Worm (Caenorhabditis elegans) whole organism, L4 larva: Measurements from ENCODE around the gene lys-6.
A peak's percentile ranks its signal among the peaks of the same experiment; 100 is the strongest.

Experiments used
- D1046.2 ChIP-seq: fragments of 200-800 bp; sonication (Bioruptor generic); IDR thresholded peaks from 2 replicates; pipeline ENCODE4 v1.3.6; 2022; ENCODE audit warnings: missing genetic modification characterization, missing compliant biosample characterization
- F37D6.2 ChIP-seq: sonication (generic microtip); optimal IDR thresholded peaks from 2 replicates; lab custom pipeline; 2016; ENCODE audit warnings: mild to moderate bottlenecking, missing genetic modification characterization, missing compliant biosample characterization
- T26A8.4 ChIP-seq: fragments of 200-800 bp; sonication (Bioruptor generic); IDR thresholded peaks from 2 replicates; pipeline ENCODE4 v1.3.6; 2022; ENCODE audit warnings: missing genetic modification characterization, missing compliant biosample characterization
- Y105C5A.15 ChIP-seq: fragments of 200-800 bp; sonication (Bioruptor generic); IDR thresholded peaks from 2 replicates; pipeline ENCODE4 v1.3.6; 2022; ENCODE audit warnings: missing genetic modification characterization, missing compliant biosample characterization
- Y5F2A.4 ChIP-seq: fragments of 200-800 bp; sonication (Bioruptor generic); optimal IDR thresholded peaks from 2 replicates; lab custom pipeline; 2018; ENCODE audit warnings: mild to moderate bottlenecking, missing genetic modification characterization, missing compliant biosample characterization
- ZK337.2 ChIP-seq: fragments of 200-800 bp; sonication (Bioruptor generic); IDR thresholded peaks from 2 replicates; pipeline ENCODE4 v1.3.6; 2022; ENCODE audit warnings: missing genetic modification reagents, missing genetic modification characterization, missing compliant biosample characterization
- aha-1 ChIP-seq: fragments of 150-350 bp; peaks from one replicate; lab custom pipeline; 2014; ENCODE audit warnings: missing biosample characterization, missing genetic modification characterization
- attf-4 ChIP-seq: sonication (generic microtip); optimal IDR thresholded peaks from 3 replicates; lab custom pipeline; 2017; ENCODE audit warnings: missing biosample characterization, missing genetic modification characterization
- ceh-20 ChIP-seq: fragments of 200-800 bp; sonication (Bioruptor generic); IDR thresholded peaks from 2 replicates; pipeline ENCODE4 v1.3.6; 2022; ENCODE audit warnings: missing genetic modification reagents, missing genetic modification characterization, missing compliant biosample characterization
- ceh-28 ChIP-seq: fragments of 150-350 bp; optimal IDR thresholded peaks from 2 replicates; lab custom pipeline; 2014; ENCODE audit warnings: missing biosample characterization, missing genetic modification reagents, missing genetic modification characterization
- ceh-32 ChIP-seq: sonication (generic microtip); optimal IDR thresholded peaks from 2 replicates; lab custom pipeline; 2016; ENCODE audit warnings: mild to moderate bottlenecking, missing genetic modification characterization, missing compliant biosample characterization; ENCODE audit not compliant: poor library complexity
- ceh-44 ChIP-seq: fragments of 200-800 bp; sonication (Bioruptor generic); IDR thresholded peaks from 2 replicates; pipeline ENCODE4 v1.3.6; 2022; ENCODE audit warnings: missing genetic modification reagents, missing genetic modification characterization, missing compliant biosample characterization
- ceh-62 ChIP-seq: sonication (generic microtip); optimal IDR thresholded peaks from 2 replicates; lab custom pipeline; 2017; ENCODE audit warnings: missing biosample characterization, missing genetic modification characterization
- ceh-82 ChIP-seq: sonication (generic microtip); optimal IDR thresholded peaks from 2 replicates; lab custom pipeline; 2017; ENCODE audit warnings: missing biosample characterization, missing genetic modification characterization
- ces-1 ChIP-seq: fragments of 150-350 bp; sonication (generic microtip); optimal IDR thresholded peaks from 4 replicates; lab custom pipeline; 2014; ENCODE audit warnings: missing biosample characterization, missing genetic modification reagents, missing genetic modification characterization
- cey-2 ChIP-seq: sonication (generic microtip); optimal IDR thresholded peaks from 3 replicates; lab custom pipeline; 2017; ENCODE audit warnings: missing genetic modification characterization, mild to moderate bottlenecking, missing compliant biosample characterization, antibody characterized with exemption, borderline replicate concordance; ENCODE audit not compliant: insufficient read depth
- daf-19 ChIP-seq: fragments of 200-800 bp; sonication (Bioruptor generic); conservative IDR thresholded peaks from 2 replicates; pipeline ENCODE4 v1.3.6; 2022; ENCODE audit warnings: missing genetic modification characterization, missing compliant biosample characterization
- dmd-8 ChIP-seq: fragments of 200-800 bp; sonication (Bioruptor generic); IDR thresholded peaks from 2 replicates; pipeline ENCODE4 v1.3.6; 2022; ENCODE audit warnings: missing genetic modification characterization, missing compliant biosample characterization
- dmd-9 ChIP-seq: fragments of 200-800 bp; sonication (Bioruptor generic); IDR thresholded peaks from 2 replicates; pipeline ENCODE4 v1.3.6; 2022; ENCODE audit warnings: missing genetic modification reagents, missing genetic modification characterization, missing compliant biosample characterization
- duxl-1 ChIP-seq: sonication (generic microtip); optimal IDR thresholded peaks from 2 replicates; lab custom pipeline; 2016; ENCODE audit warnings: mild to moderate bottlenecking, missing genetic modification characterization, moderate library complexity, missing compliant biosample characterization; ENCODE audit not compliant: poor library complexity
- fos-1 ChIP-seq: fragments of 150-350 bp; optimal IDR thresholded peaks from 2 replicates; lab custom pipeline; 2014; ENCODE audit warnings: missing biosample characterization, missing genetic modification characterization
- gei-8 ChIP-seq: fragments of 200-800 bp; sonication (Bioruptor generic); optimal IDR thresholded peaks from 2 replicates; lab custom pipeline; 2018; ENCODE audit warnings: mild to moderate bottlenecking, missing genetic modification characterization, missing compliant biosample characterization
- lin-1 ChIP-seq: fragments of 200-800 bp; sonication (Bioruptor generic); IDR thresholded peaks from 2 replicates; pipeline ENCODE4 v1.3.6; 2022; ENCODE audit warnings: missing genetic modification reagents, missing genetic modification characterization, missing compliant biosample characterization
- lin-38 ChIP-seq: fragments of 200-800 bp; sonication (Bioruptor generic); IDR thresholded peaks from 2 replicates; pipeline ENCODE4 v1.3.6; 2022; ENCODE audit warnings: missing genetic modification reagents, missing genetic modification characterization, missing compliant biosample characterization
- lsy-2 ChIP-seq, 2 experiments: fragments of 150-350 bp in 1 of 2; sonication (generic microtip) in 1 of 2; optimal IDR thresholded peaks; 2 replicates each; lab custom pipeline; 2014 to 2017; ENCODE audit warnings: missing biosample characterization in 2 of 2, missing genetic modification characterization in 2 of 2
- mdt-29 ChIP-seq: fragments of 200-800 bp; sonication (Bioruptor generic); IDR thresholded peaks from 2 replicates; pipeline ENCODE4 v1.3.6; 2022; ENCODE audit warnings: missing genetic modification reagents, missing genetic modification characterization, missing compliant biosample characterization
- nhr-102 ChIP-seq: sonication (generic microtip); optimal IDR thresholded peaks from 2 replicates; lab custom pipeline; 2016; ENCODE audit warnings: mild to moderate bottlenecking, missing genetic modification characterization, moderate library complexity, missing compliant biosample characterization
- nhr-28 ChIP-seq: fragments of 150-350 bp; optimal IDR thresholded peaks from 2 replicates; lab custom pipeline; 2014; ENCODE audit warnings: missing biosample characterization, missing genetic modification characterization
- nhr-41 ChIP-seq: fragments of 200-800 bp; sonication (Bioruptor generic); IDR thresholded peaks from 2 replicates; pipeline ENCODE4 v1.3.6; 2022; ENCODE audit warnings: missing genetic modification reagents, missing genetic modification characterization, missing compliant biosample characterization
- rbr-2 ChIP-seq: sonication (generic microtip); optimal IDR thresholded peaks from 2 replicates; lab custom pipeline; 2016; ENCODE audit warnings: missing genotype, missing genetic modification characterization, missing compliant biosample characterization
- set-16 ChIP-seq: fragments of 200-800 bp; sonication (Bioruptor generic); IDR thresholded peaks from 2 replicates; pipeline ENCODE4 v1.3.6; 2022; ENCODE audit warnings: missing genetic modification reagents, missing genetic modification characterization, missing compliant biosample characterization
- spr-1 ChIP-seq: sonication (generic microtip); optimal IDR thresholded peaks from 2 replicates; lab custom pipeline; 2016; ENCODE audit warnings: mild to moderate bottlenecking, missing genetic modification characterization, missing compliant biosample characterization
- spr-3 ChIP-seq: fragments of 200-800 bp; sonication (Bioruptor generic); optimal IDR thresholded peaks from 2 replicates; lab custom pipeline; 2018; ENCODE audit warnings: mild to moderate bottlenecking, missing genetic modification characterization, missing compliant biosample characterization
- tra-1 ChIP-seq: fragments of 200-800 bp; sonication (Bioruptor generic); IDR thresholded peaks from 2 replicates; pipeline ENCODE4 v1.3.6; 2022; ENCODE audit warnings: missing genetic modification reagents, missing genetic modification characterization, missing compliant biosample characterization
- unc-130 ChIP-seq: sonication (generic microtip); optimal IDR thresholded peaks from 2 replicates; lab custom pipeline; 2016; ENCODE audit warnings: missing genetic modification reagents, missing genetic modification characterization, missing compliant biosample characterization
- unc-62 ChIP-seq, 3 experiments: fragments of 150-350 bp in 1 of 3; sonication (generic microtip); optimal IDR thresholded peaks in 2 of 3; peaks in 1 of 3; 1 replicate in 1 of 3; 2 replicates in 2 of 3; lab custom pipeline; 2014 to 2017; ENCODE audit warnings: missing biosample characterization in 3 of 3, missing genetic modification characterization in 3 of 3, missing genetic modification reagents in 3 of 3, missing genotype in 1 of 3
- ztf-7 ChIP-seq: fragments of 150-350 bp; optimal IDR thresholded peaks from 2 replicates; lab custom pipeline; 2014; ENCODE audit warnings: missing biosample characterization, missing genetic modification characterization

The lys-6 gene

ce11 chrIV:11592820-11593219 is 34.9 kb downstream of the lys-6 start (continued):
- TF ChIP-seq unc-62 (GFP tag; optimal IDR thresholded peaks at IDR 0.05 in 1 of 2; lab: Kevin White, UChicago): no peak
- TF ChIP-seq unc-62 (tag; optimal IDR thresholded peaks at IDR 0.05; lab: Kevin White, UChicago): no peak
- TF ChIP-seq F37D6.2 (tag; lab: Kevin White, UChicago): no peak
- no peak for TF ChIP-seq attf-4
- TF ChIP-seq ceh-82 (tag; lab: Kevin White, UChicago): no peak
- TF ChIP-seq nhr-102 (tag; lab: Kevin White, UChicago): no peak
- TF ChIP-seq unc-130 (GFP tag; lab: Kevin White, UChicago): peak; percentile 52
- no peak for TF ChIP-seq T26A8.4 (GFP tag; lab: Robert Waterston, UW)
- no peak for TF ChIP-seq ces-1 (GFP tag; lab: Kevin White, UChicago)
- no peak for TF ChIP-seq ceh-44 (GFP tag; lab: Robert Waterston, UW)
- TF ChIP-seq dmd-9 (GFP tag; lab: Robert Waterston, UW): no peak
- TF ChIP-seq spr-3 (GFP tag; lab: Kevin White, UChicago): no peak
- no peak for TF ChIP-seq Y5F2A.4
- no peak for TF ChIP-seq ztf-7 (tag; lab: Kevin White, UChicago)
- TF ChIP-seq Y105C5A.15 (GFP tag; lab: Robert Waterston, UW): no peak
- no peak for TF ChIP-seq ceh-28 (tag; lab: Kevin White, UChicago)
- TF ChIP-seq D1046.2 (GFP tag; lab: Robert Waterston, UW): no peak
- no peak for TF ChIP-seq daf-19
- TF ChIP-seq ZK337.2 (GFP tag; lab: Robert Waterston, UW): no peak
- no peak for TF ChIP-seq spr-1 (tag; lab: Kevin White, UChicago)
- TF ChIP-seq nhr-41 (GFP tag; lab: Robert Waterston, UW): no peak
- peak; percentile 49 for TF ChIP-seq lin-38
- TF ChIP-seq tra-1 (GFP tag; lab: Robert Waterston, UW): no peak
- TF ChIP-seq gei-8 (GFP tag; lab: Kevin White, UChicago): no peak
- TF ChIP-seq set-16 (GFP tag; lab: Robert Waterston, UW): no peak
- no peak for TF ChIP-seq ceh-32 (tag; lab: Kevin White, UChicago)
- TF ChIP-seq duxl-1 (tag; lab: Kevin White, UChicago): peak; percentile 31
- TF ChIP-seq fos-1 (tag; lab: Kevin White, UChicago): no peak
- no peak for TF ChIP-seq ceh-62 (tag; lab: Kevin White, UChicago)
- TF ChIP-seq nhr-28: no peak
- TF ChIP-seq mdt-29 (GFP tag; lab: Robert Waterston, UW): no peak
- no peak for TF ChIP-seq dmd-8 (GFP tag; lab: Robert Waterston, UW)
- peak in 1 of 2 experiments; percentile 69 for TF ChIP-seq lsy-2 (tag; optimal IDR thresholded peaks at IDR 0.05; lab: Kevin White, UChicago)

DNA sequence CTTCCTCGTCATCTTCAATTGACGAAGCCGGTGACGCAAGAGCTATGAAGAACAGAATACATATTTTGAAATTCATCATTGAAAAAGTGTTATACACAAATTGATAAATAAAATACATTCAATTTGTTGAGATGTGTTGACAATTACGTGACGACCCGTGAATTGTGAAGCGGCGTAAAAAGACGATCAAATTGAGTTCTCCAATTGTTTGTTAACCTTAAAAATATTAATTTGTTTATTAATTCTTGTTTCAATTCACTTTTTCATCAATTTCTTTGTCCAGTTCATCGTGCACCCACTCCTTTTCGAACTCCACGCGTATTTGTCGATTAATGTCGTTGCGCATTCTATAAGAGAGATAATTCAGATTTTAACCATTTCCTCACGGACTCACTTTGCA is 35.6 kb downstream of the lys-6 start, which contains the start of gene spe-36:
Gene spe-36 (minus strand): TSS at position 101 of the 400 bp plus-strand sequence.
- TF ChIP-seq lin-1 (GFP tag; lab: Robert Waterston, UW) (no peak), cey-2 (tag; lab: Kevin White, UChicago) (no peak), set-16 (GFP tag; lab: Robert Waterston, UW) (no peak), ceh-20 (GFP tag; lab: Robert Waterston, UW) (no peak), ceh-32 (tag; lab: Kevin White, UChicago) (no peak), unc-62 (GFP tag; optimal IDR thresholded peaks at IDR 0.05 in 1 of 2; lab: Kevin White, UChicago) (no peak), unc-62 (tag; optimal IDR thresholded peaks at IDR 0.05; lab: Kevin White, UChicago) (no peak)

- TF ChIP-seq rbr-2: no peak
- peak; percentile 92 for TF ChIP-seq aha-1 (tag; lab: Kevin White, UChicago)
These were observed 41.3 kb downstream of the lys-6 start for ce11 chrIV:11586484-11586883.
